Fruit fly (Drosophila melanogaster) whole organism, wandering third instar larva: Measurements from ENCODE around the gene Arc42.

Experiments used
- Abd-B ChIP-seq: fragments of >200 bp; optimal IDR thresholded peaks from 2 replicates; lab custom pipeline; 2017; ENCODE audit warnings: missing biosample characterization, missing genetic modification characterization
- CG32264 ChIP-seq: fragments of 200-800 bp; sonication (Bioruptor generic); optimal IDR thresholded peaks from 2 replicates; lab custom pipeline; 2016; ENCODE audit warnings: missing biosample characterization, missing genetic modification characterization
- CG9705 ChIP-seq: fragments of 200-800 bp; sonication (Bioruptor generic); optimal IDR thresholded peaks from 2 replicates; lab custom pipeline; 2018; ENCODE audit warnings: missing biosample characterization, mild to moderate bottlenecking, missing genetic modification characterization
- GATAd ChIP-seq: sonication (Bioruptor generic); optimal IDR thresholded peaks from 2 replicates; lab custom pipeline; 2016; ENCODE audit warnings: missing biosample characterization, missing genetic modification characterization
- HLH106 ChIP-seq: fragments of 200-800 bp; optimal IDR thresholded peaks from 3 replicates; lab custom pipeline; 2019; ENCODE audit warnings: missing biosample characterization, mild to moderate bottlenecking, missing genetic modification characterization, moderate library complexity
- Hr78 ChIP-seq: fragments of >200 bp; optimal IDR thresholded peaks from 2 replicates; lab custom pipeline; 2017; ENCODE audit warnings: missing biosample characterization, missing genetic modification characterization
- Hr83 ChIP-seq: fragments of 200-300 bp; sonication (Bioruptor generic); optimal IDR thresholded peaks from 2 replicates; lab custom pipeline; 2016; ENCODE audit warnings: missing biosample characterization, mild to moderate bottlenecking, missing genetic modification characterization, moderate library complexity; ENCODE audit not compliant: poor library complexity, severe bottlenecking
- Mio ChIP-seq: sonication (Bioruptor generic); optimal IDR thresholded peaks from 2 replicates; lab custom pipeline; 2016; ENCODE audit warnings: missing biosample characterization, missing genetic modification characterization
- N ChIP-seq: fragments of >200 bp; optimal IDR thresholded peaks from 2 replicates; lab custom pipeline; 2018; ENCODE audit warnings: missing biosample characterization, missing external identifiers, missing genetic modification characterization
- Rel ChIP-seq, 2 experiments: fragments of 200-800 bp; sonication (Bioruptor generic) in 1 of 2; optimal IDR thresholded peaks; 2 replicates in 1 of 2; 3 replicates in 1 of 2; lab custom pipeline; 2016 to 2019; ENCODE audit warnings: mild to moderate bottlenecking in 2 of 2, missing biosample characterization in 2 of 2, missing genetic modification characterization in 2 of 2, moderate library complexity in 1 of 2
- Sp1 ChIP-seq: fragments of 200-800 bp; sonication (Bioruptor generic); optimal IDR thresholded peaks from 3 replicates; lab custom pipeline; 2019; ENCODE audit warnings: missing biosample characterization, mild to moderate bottlenecking, missing genetic modification characterization, moderate library complexity
- Vsx2 ChIP-seq: fragments of 200-300, 225-300 bp; sonication (Bioruptor generic); optimal IDR thresholded peaks from 2 replicates; lab custom pipeline; 2018; ENCODE audit warnings: missing biosample characterization, missing genetic modification characterization; ENCODE audit not compliant: partially characterized antibody
- br ChIP-seq: fragments of 200-800 bp; sonication (Bioruptor generic); optimal IDR thresholded peaks from 2 replicates; lab custom pipeline; 2016; ENCODE audit warnings: missing biosample characterization, missing genetic modification characterization
- brk ChIP-seq: fragments of 200-800 bp; sonication (Bioruptor generic); optimal IDR thresholded peaks from 2 replicates; lab custom pipeline; 2016; ENCODE audit warnings: missing biosample characterization, mild to moderate bottlenecking, missing genetic modification characterization
- dl ChIP-seq, 2 experiments: fragments of 175-275, 200-275 bp in 1 of 2; fragments of 200-275 bp in 1 of 2; sonication (Bioruptor generic); optimal IDR thresholded peaks; lab custom pipeline; 2018; ENCODE audit warnings: mild to moderate bottlenecking in 2 of 2, missing biosample characterization in 2 of 2, missing genetic modification characterization in 2 of 2, moderate library complexity in 2 of 2; ENCODE audit not compliant: partially characterized antibody in 2 of 2, insufficient read depth in 1 of 2
- dmrt93B ChIP-seq: fragments of 200-800 bp; sonication (Bioruptor generic); optimal IDR thresholded peaks from 2 replicates; lab custom pipeline; 2018; ENCODE audit warnings: missing biosample characterization, mild to moderate bottlenecking, missing genetic modification characterization
- dsf ChIP-seq: sonication (Bioruptor generic); optimal IDR thresholded peaks from 2 replicates; lab custom pipeline; 2016; ENCODE audit warnings: missing biosample characterization, missing genetic modification characterization, borderline replicate concordance
- ey ChIP-seq: fragments of 200-800 bp; sonication (Bioruptor generic); optimal IDR thresholded peaks from 2 replicates; lab custom pipeline; 2016; ENCODE audit warnings: missing biosample characterization, missing genetic modification characterization
- foxo ChIP-seq, 2 experiments: fragments of 200-800 bp; sonication (Bioruptor generic); optimal IDR thresholded peaks; 2 replicates in 1 of 2; 3 replicates in 1 of 2; lab custom pipeline; 2016 to 2017; ENCODE audit warnings: missing biosample characterization in 2 of 2, missing genetic modification characterization in 2 of 2
- fru ChIP-seq: fragments of 200-800 bp; sonication (Bioruptor generic); optimal IDR thresholded peaks from 3 replicates; lab custom pipeline; 2016; ENCODE audit warnings: missing biosample characterization, mild to moderate bottlenecking, missing genetic modification characterization
- h ChIP-seq: fragments of 200-800 bp; sonication (Bioruptor generic); optimal IDR thresholded peaks from 3 replicates; lab custom pipeline; 2016; ENCODE audit warnings: missing biosample characterization, mild to moderate bottlenecking, missing genetic modification characterization
- jim ChIP-seq: fragments of 175-275, 200-325 bp; sonication (Bioruptor generic); optimal IDR thresholded peaks from 2 replicates; lab custom pipeline; 2016; ENCODE audit warnings: missing biosample characterization, mild to moderate bottlenecking, missing genetic modification characterization
- lola ChIP-seq: fragments of >200 bp; optimal IDR thresholded peaks from 2 replicates; lab custom pipeline; 2017; ENCODE audit warnings: missing biosample characterization, missing genetic modification characterization
- pan ChIP-seq: fragments of >200 bp; optimal IDR thresholded peaks from 2 replicates; lab custom pipeline; 2017
- rgr ChIP-seq: fragments of 200-800 bp; sonication (Bioruptor generic); optimal IDR thresholded peaks from 3 replicates; lab custom pipeline; 2016; ENCODE audit warnings: missing biosample characterization, mild to moderate bottlenecking, missing genetic modification characterization
- sage ChIP-seq: fragments of 200-800 bp; sonication (Bioruptor generic); optimal IDR thresholded peaks from 2 replicates; lab custom pipeline; 2016; ENCODE audit warnings: missing biosample characterization, mild to moderate bottlenecking, missing genetic modification characterization
- sv ChIP-seq: fragments of 200-800 bp; sonication (Bioruptor generic); optimal IDR thresholded peaks from 3 replicates; lab custom pipeline; 2016; ENCODE audit warnings: missing biosample characterization, missing genetic modification characterization
- tai ChIP-seq: sonication (Bioruptor generic); optimal IDR thresholded peaks from 2 replicates; lab custom pipeline; 2016; ENCODE audit warnings: missing biosample characterization, missing genetic modification characterization
- woc ChIP-seq: sonication (Bioruptor generic); optimal IDR thresholded peaks from 2 replicates; lab custom pipeline; 2016; ENCODE audit warnings: missing biosample characterization, mild to moderate bottlenecking, missing genetic modification characterization

The Arc42 gene

dm6 chr3R:19911030-19911429 is 33.5 kb downstream of the Arc42 start:
- TF ChIP-seq ey (GFP tag; lab: Kevin White, UChicago) (no peak), dsf (GFP tag; lab: Kevin White, UChicago) (no peak), Rel (GFP tag; optimal IDR thresholded peaks at IDR 0.05; lab: Kevin White, UChicago) (no peak), Rel (tag; optimal IDR thresholded peaks at IDR 0.05; lab: Kevin White, UChicago) (no peak), h (GFP tag; lab: Kevin White, UChicago) (no peak), CG32264 (GFP tag; lab: Kevin White, UChicago) (no peak), HLH106 (tag; lab: Kevin White, UChicago) (no peak), foxo (GFP tag; optimal IDR thresholded peaks at IDR 0.05; lab: Kevin White, UChicago) (no peak), GATAd (GFP tag; lab: Kevin White, UChicago) (no peak), sage (GFP tag; lab: Kevin White, UChicago) (no peak), Hr83 (no peak), Sp1 (GFP tag; lab: Kevin White, UChicago) (no peak)
- TF ChIP-seq, all 38 proteins: peak for 0

DNA sequence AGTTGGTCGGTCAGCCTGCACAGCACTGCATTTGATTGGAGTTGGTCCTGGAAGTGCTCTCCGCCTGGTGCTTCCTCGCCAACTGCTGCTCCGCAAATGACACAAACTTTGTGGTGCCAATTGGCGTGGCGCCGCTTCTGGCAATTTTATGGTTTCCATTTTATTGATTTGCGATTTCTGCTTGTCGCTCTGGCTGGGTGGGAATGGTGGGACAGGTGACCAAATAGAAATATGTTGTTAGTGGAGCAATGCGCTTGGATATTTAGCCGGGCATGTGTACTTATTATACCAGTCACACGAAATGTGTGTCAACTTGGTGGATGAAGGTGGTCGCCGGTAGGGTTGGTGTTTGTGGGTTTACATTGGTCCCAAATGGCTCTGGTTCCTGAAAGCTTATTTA is 37.8 kb downstream of the Arc42 start, which contains the start of the genes Xport-A and Xport-B:
Gene Xport-A, minus strand, starts transcription at position 101 of the 400 bp plus-strand sequence.
Gene Xport-B, minus strand, starts transcription at position 101 of the 400 bp plus-strand sequence.
- TF ChIP-seq ey (GFP tag; lab: Kevin White, UChicago) = no peak
- no peak for TF ChIP-seq jim (GFP tag; lab: Kevin White, UChicago)
- no peak for TF ChIP-seq br (GFP tag; lab: Kevin White, UChicago)
- no peak for TF ChIP-seq Abd-B (GFP tag; lab: Kevin White, UChicago)
- TF ChIP-seq N = no peak
- no peak for TF ChIP-seq Hr78 (GFP tag; lab: Kevin White, UChicago)
- no peak for TF ChIP-seq fru (GFP tag; lab: Kevin White, UChicago)
- no peak for TF ChIP-seq CG32264 (GFP tag; lab: Kevin White, UChicago)
- TF ChIP-seq lola (GFP tag; lab: Kevin White, UChicago) = no peak
- no peak for TF ChIP-seq Mio
- no peak for TF ChIP-seq brk
- no peak for TF ChIP-seq Vsx2 (GFP tag; lab: Kevin White, UChicago)
- no peak for TF ChIP-seq tai (GFP tag; lab: Kevin White, UChicago)
- no peak for TF ChIP-seq HLH106 (tag; lab: Kevin White, UChicago)
- TF ChIP-seq pan (lab: Kevin White, UChicago) = no peak
- TF ChIP-seq, all 38 proteins: peak for 0

dm6 chr3R:19917739-19918138 is 40.2 kb downstream of the Arc42 start, which contains the start of gene CG4465:
Gene CG4465 (minus strand): TSS chr3R:19917839.
- no peak for TF ChIP-seq sv (GFP tag; lab: Kevin White, UChicago)
- no peak for TF ChIP-seq h (GFP tag; lab: Kevin White, UChicago)
- no peak for TF ChIP-seq HLH106 (tag; lab: Kevin White, UChicago)
- no peak for TF ChIP-seq jim (GFP tag; lab: Kevin White, UChicago)
- TF ChIP-seq woc (GFP tag; lab: Kevin White, UChicago) = no peak

dm6 chr3R:19918207-19918606 is 40.7 kb downstream of the Arc42 start, which contains the start of gene CG4770:
Gene CG4770 (plus strand): TSS chr3R:19918507.
- TF ChIP-seq CG9705 (GFP tag; lab: Kevin White, UChicago) (no peak), foxo (GFP tag; optimal IDR thresholded peaks at IDR 0.05; lab: Kevin White, UChicago) (no peak), jim (GFP tag; lab: Kevin White, UChicago) (no peak), woc (GFP tag; lab: Kevin White, UChicago) (no peak)

DNA sequence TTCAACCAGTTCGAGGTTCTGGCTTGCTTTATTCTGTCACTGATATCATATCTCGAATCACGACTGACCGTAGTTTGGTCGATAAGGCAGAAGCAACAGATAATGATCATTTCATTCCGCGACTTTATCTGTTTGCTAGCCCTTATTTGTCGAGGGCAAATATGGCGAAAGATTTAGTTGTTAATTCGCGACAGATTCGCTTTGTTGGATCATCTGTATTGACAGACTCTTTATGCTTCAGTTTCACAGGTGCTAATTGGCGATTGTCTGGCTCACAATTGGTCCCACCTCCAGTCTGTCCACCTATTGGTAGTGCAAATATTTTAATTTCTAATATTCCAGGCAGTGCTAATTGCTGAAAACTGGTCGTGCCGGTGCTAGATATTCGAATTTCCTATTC is 46.8 kb downstream of the Arc42 start:
- TF ChIP-seq dmrt93B (GFP tag; lab: Kevin White, UChicago) (no peak), br (GFP tag; lab: Kevin White, UChicago) (peak; percentile 34), Hr83 (peak; percentile 38), Vsx2 (GFP tag; lab: Kevin White, UChicago) (no peak), rgr (peak; percentile 65), h (GFP tag; lab: Kevin White, UChicago) (peak; percentile 50), dl (GFP tag; optimal IDR thresholded peaks at IDR 0.05; lab: Kevin White, UChicago; ENCODE audit: insufficient read depth in 1 of 2, partially characterized antibody in 2 of 2) (no peak), jim (GFP tag; lab: Kevin White, UChicago) (no peak)
